Worm (Caenorhabditis elegans) whole organism, L1 larva: ENCODE results near the gene nhr-226.

Source experiments
- C04F5.9 ChIP-seq: sonication (generic microtip); optimal IDR thresholded peaks from 2 replicates; lab custom pipeline; 2016; ENCODE audit warnings: missing genetic modification characterization, missing compliant biosample characterization
- C34B4.2 ChIP-seq: sonication (generic microtip); optimal IDR thresholded peaks from 2 replicates; lab custom pipeline; 2017; ENCODE audit warnings: mild to moderate bottlenecking, missing genetic modification characterization, missing compliant biosample characterization
- F16B12.6 ChIP-seq: fragments of 150-350 bp; optimal IDR thresholded peaks from 2 replicates; lab custom pipeline; 2014; ENCODE audit warnings: missing biosample characterization, missing genetic modification characterization
- aha-1 ChIP-seq: fragments of 150-350 bp; optimal IDR thresholded peaks from 2 replicates; lab custom pipeline; 2014; ENCODE audit warnings: missing biosample characterization, missing genetic modification characterization
- alr-1 ChIP-seq: fragments of 200-800 bp; sonication (Bioruptor generic); optimal IDR thresholded peaks from 2 replicates; lab custom pipeline; 2018; ENCODE audit warnings: borderline replicate concordance, mild to moderate bottlenecking, missing genetic modification characterization, missing compliant biosample characterization
- aly-2 ChIP-seq: fragments of 150-350 bp; optimal IDR thresholded peaks from 2 replicates; lab custom pipeline; 2014; ENCODE audit warnings: missing biosample characterization, missing genetic modification characterization
- ceh-63 ChIP-seq: fragments of 200-800 bp; sonication (Bioruptor generic); optimal IDR thresholded peaks from 2 replicates; lab custom pipeline; 2018; ENCODE audit warnings: mild to moderate bottlenecking, missing genetic modification characterization, missing compliant biosample characterization
- ceh-82 ChIP-seq, 3 experiments: fragments of 150-350 bp in 1 of 3; sonication (generic microtip) in 2 of 3; optimal IDR thresholded peaks; 2 replicates each; lab custom pipeline; 2014 to 2017; ENCODE audit warnings: missing biosample characterization in 3 of 3, missing genetic modification characterization in 3 of 3
- dsc-1 ChIP-seq: sonication (generic microtip); optimal IDR thresholded peaks from 2 replicates; lab custom pipeline; 2016; ENCODE audit warnings: mild to moderate bottlenecking, missing genetic modification characterization, missing compliant biosample characterization
- efl-1 ChIP-seq, 4 experiments: fragments of 150-350 bp; optimal IDR thresholded peaks in 3 of 4; peaks in 1 of 4; 1 replicate in 1 of 4; 2 replicates in 3 of 4; lab custom pipeline; 2014; ENCODE audit warnings: missing biosample characterization in 2 of 4, missing genetic modification characterization in 2 of 4, missing genetic modification reagents in 2 of 4
- egl-27 ChIP-seq, 2 experiments: fragments of 150-350 bp in 1 of 2; sonication (generic microtip); optimal IDR thresholded peaks; 3 replicates each; lab custom pipeline; 2017 to 2018; ENCODE audit warnings: missing biosample characterization in 2 of 2, missing genetic modification characterization in 2 of 2, missing genetic modification reagents in 2 of 2
- ets-5 ChIP-seq: fragments of 200-800 bp; sonication (Bioruptor generic); IDR thresholded peaks from 2 replicates; pipeline ENCODE4 v1.3.6; 2022; ENCODE audit warnings: missing genetic modification characterization, missing compliant biosample characterization
- fkh-10 ChIP-seq: sonication (generic microtip); optimal IDR thresholded peaks from 2 replicates; lab custom pipeline; 2017; ENCODE audit warnings: missing biosample characterization, missing genetic modification reagents, missing genetic modification characterization
- fkh-4 ChIP-seq: sonication (generic microtip); optimal IDR thresholded peaks from 2 replicates; lab custom pipeline; 2016; ENCODE audit warnings: missing compliant biosample characterization, missing genetic modification characterization, borderline replicate concordance
- fkh-8 ChIP-seq: sonication (generic microtip); optimal IDR thresholded peaks from 2 replicates; lab custom pipeline; 2016; ENCODE audit warnings: mild to moderate bottlenecking, missing genetic modification characterization, missing compliant biosample characterization
- grh-1 ChIP-seq: fragments of 200-800 bp; sonication (Bioruptor generic); IDR thresholded peaks from 2 replicates; pipeline ENCODE4 v1.3.6; 2022; ENCODE audit warnings: missing genetic modification reagents, missing genetic modification characterization, missing compliant biosample characterization
- hlh-17 ChIP-seq: fragments of 200-800 bp; sonication (Bioruptor generic); optimal IDR thresholded peaks from 2 replicates; lab custom pipeline; 2018; ENCODE audit warnings: missing genetic modification characterization, mild to moderate bottlenecking, missing compliant biosample characterization, moderate library complexity, borderline replicate concordance
- hlh-4 ChIP-seq: sonication (generic microtip); optimal IDR thresholded peaks from 2 replicates; lab custom pipeline; 2016; ENCODE audit warnings: mild to moderate bottlenecking, missing genetic modification characterization, missing compliant biosample characterization
- hpl-2 ChIP-seq: fragments of 150-350 bp; optimal IDR thresholded peaks from 2 replicates; lab custom pipeline; 2014; ENCODE audit warnings: missing biosample characterization, missing genetic modification reagents, missing genetic modification characterization
- lin-13 ChIP-seq: fragments of 150-350 bp; optimal IDR thresholded peaks from 2 replicates; lab custom pipeline; 2014; ENCODE audit warnings: missing biosample characterization, missing genetic modification reagents, missing genetic modification characterization
- lin-35 ChIP-seq, 2 experiments: fragments of 150-350 bp; optimal IDR thresholded peaks; 2 replicates each; lab custom pipeline; 2014; ENCODE audit warnings: missing biosample characterization in 2 of 2, missing genetic modification characterization in 2 of 2, missing genetic modification reagents in 2 of 2
- lin-39 ChIP-seq: fragments of 150-350 bp; optimal IDR thresholded peaks from 2 replicates; lab custom pipeline; 2014; ENCODE audit warnings: missing biosample characterization, missing genetic modification reagents, missing genetic modification characterization
- lir-3 ChIP-seq: sonication (generic microtip); optimal IDR thresholded peaks from 2 replicates; lab custom pipeline; 2016; ENCODE audit warnings: mild to moderate bottlenecking, missing genetic modification characterization, moderate library complexity, missing compliant biosample characterization; ENCODE audit not compliant: poor library complexity
- mab-9 ChIP-seq: fragments of 200-800 bp; sonication (Bioruptor generic); IDR thresholded peaks from 2 replicates; pipeline ENCODE4 v1.3.6; 2022; ENCODE audit warnings: missing genetic modification reagents, missing genetic modification characterization, missing compliant biosample characterization
- nhr-12 ChIP-seq: sonication (generic microtip); optimal IDR thresholded peaks from 2 replicates; lab custom pipeline; 2017; ENCODE audit warnings: missing biosample characterization, missing genetic modification characterization
- nhr-20 ChIP-seq: sonication (generic microtip); optimal IDR thresholded peaks from 2 replicates; lab custom pipeline; 2016; ENCODE audit warnings: mild to moderate bottlenecking, missing genetic modification characterization, missing compliant biosample characterization
- nhr-47 ChIP-seq: sonication (generic microtip); optimal IDR thresholded peaks from 2 replicates; lab custom pipeline; 2016; ENCODE audit warnings: mild to moderate bottlenecking, missing genetic modification characterization, moderate library complexity, missing compliant biosample characterization
- nhr-71 ChIP-seq: sonication (generic microtip); optimal IDR thresholded peaks from 2 replicates; lab custom pipeline; 2016; ENCODE audit warnings: mild to moderate bottlenecking, missing genetic modification characterization, moderate library complexity, missing compliant biosample characterization
- nhr-77 ChIP-seq: fragments of 150-350 bp; optimal IDR thresholded peaks from 2 replicates; lab custom pipeline; 2014; ENCODE audit warnings: missing biosample characterization, missing genetic modification characterization
- nhr-85 ChIP-seq: sonication (generic microtip); peaks from one replicate; lab custom pipeline; 2016; ENCODE audit warnings: missing genetic modification characterization, inconsistent platforms, missing compliant biosample characterization
- pag-3 ChIP-seq: sonication (generic microtip); optimal IDR thresholded peaks from 2 replicates; lab custom pipeline; 2017; ENCODE audit warnings: missing genetic modification characterization, mild to moderate bottlenecking, missing compliant biosample characterization, antibody characterized with exemption, borderline replicate concordance; ENCODE audit not compliant: insufficient read depth
- pax-3 ChIP-seq: fragments of 200-800 bp; sonication (Bioruptor generic); optimal IDR thresholded peaks from 2 replicates; lab custom pipeline; 2018; ENCODE audit warnings: mild to moderate bottlenecking, missing genetic modification characterization, moderate library complexity, missing compliant biosample characterization
- pqm-1 ChIP-seq: sonication (generic microtip); optimal IDR thresholded peaks from 3 replicates; lab custom pipeline; 2017; ENCODE audit warnings: missing biosample characterization, missing genetic modification characterization
- rnt-1 ChIP-seq: sonication (generic microtip); optimal IDR thresholded peaks from 2 replicates; lab custom pipeline; 2016; ENCODE audit warnings: mild to moderate bottlenecking, missing genetic modification characterization, moderate library complexity, missing compliant biosample characterization
- skn-1 ChIP-seq: fragments of 150-350 bp; optimal IDR thresholded peaks from 2 replicates; lab custom pipeline; 2014; ENCODE audit warnings: missing biosample characterization, missing genetic modification characterization
- snpc-4 ChIP-seq: fragments of 150-350 bp; optimal IDR thresholded peaks from 2 replicates; lab custom pipeline; 2014; ENCODE audit warnings: missing biosample characterization, missing genetic modification characterization
- sptf-1 ChIP-seq: fragments of 150-350 bp; optimal IDR thresholded peaks from 2 replicates; lab custom pipeline; 2014; ENCODE audit warnings: missing biosample characterization, missing genetic modification characterization
- swsn-7 ChIP-seq: sonication (generic microtip); optimal IDR thresholded peaks from 2 replicates; lab custom pipeline; 2016; ENCODE audit warnings: missing genetic modification characterization, missing compliant biosample characterization
- unc-130 ChIP-seq: fragments of 150-350 bp; optimal IDR thresholded peaks from 2 replicates; lab custom pipeline; 2017; ENCODE audit warnings: missing biosample characterization, missing genetic modification characterization, inconsistent platforms
- unc-62 ChIP-seq: fragments of 150-350 bp; optimal IDR thresholded peaks from 2 replicates; lab custom pipeline; 2014; ENCODE audit warnings: missing biosample characterization, missing genetic modification reagents, missing genetic modification characterization
- xbp-1 ChIP-seq: sonication (generic microtip); optimal IDR thresholded peaks from 2 replicates; lab custom pipeline; 2016; ENCODE audit warnings: missing genetic modification characterization, missing compliant biosample characterization
- zip-4 ChIP-seq: fragments of 200-800 bp; sonication (Bioruptor generic); optimal IDR thresholded peaks from 2 replicates; lab custom pipeline; 2018; ENCODE audit warnings: mild to moderate bottlenecking, missing genetic modification characterization, moderate library complexity, missing compliant biosample characterization
- ztf-11 ChIP-seq, 2 experiments: sonication (generic microtip); optimal IDR thresholded peaks; 2 replicates each; lab custom pipeline; 2016 to 2017; ENCODE audit warnings: missing genetic modification characterization in 2 of 2, missing biosample characterization in 1 of 2, missing compliant biosample characterization in 1 of 2

nhr-226 gene

ce11 chrV:2264455-2264854 is 30.2 kb upstream of the nhr-226 start, which contains the start of gene nhr-183:
Gene nhr-183 (minus strand): TSS chrV:2264634.
- TF ChIP-seq pag-3 (no peak), efl-1 (optimal IDR thresholded peaks at IDR 0.05; lab: Kevin White, UChicago) (no peak), efl-1 (GFP tag; optimal IDR thresholded peaks at IDR 0.05 in 1 of 2; lab: Kevin White, UChicago) (peak in 1 of 2 experiments; percentile 37), C34B4.2 (tag; lab: Kevin White, UChicago) (no peak), dsc-1 (no peak), fkh-10 (GFP tag; lab: Kevin White, UChicago) (no peak), lin-39 (tag; lab: Kevin White, UChicago) (no peak), snpc-4 (tag; lab: Kevin White, UChicago) (no peak), hlh-4 (tag; lab: Kevin White, UChicago) (no peak), unc-130 (tag; lab: Kevin White, UChicago) (no peak), xbp-1 (tag; lab: Kevin White, UChicago) (no peak), F16B12.6 (tag; lab: Kevin White, UChicago) (no peak), swsn-7 (no peak), nhr-71 (tag; lab: Kevin White, UChicago) (no peak), grh-1 (no peak), alr-1 (no peak), lin-35 (GFP tag; optimal IDR thresholded peaks at IDR 0.05; lab: Kevin White, UChicago) (peak in 1 of 2 experiments; percentile 19), lir-3 (tag; lab: Kevin White, UChicago) (no peak), lin-13 (GFP tag; lab: Kevin White, UChicago) (no peak), nhr-77 (no peak), nhr-20 (tag; lab: Kevin White, UChicago) (no peak), nhr-47 (no peak), aly-2 (tag; lab: Kevin White, UChicago) (no peak), hlh-17 (GFP tag; lab: Kevin White, UChicago) (no peak), ets-5 (no peak), fkh-4 (tag; lab: Kevin White, UChicago) (no peak), skn-1 (tag; lab: Kevin White, UChicago) (peak; percentile 46), fkh-8 (tag; lab: Kevin White, UChicago) (peak; percentile 10)

DNA sequence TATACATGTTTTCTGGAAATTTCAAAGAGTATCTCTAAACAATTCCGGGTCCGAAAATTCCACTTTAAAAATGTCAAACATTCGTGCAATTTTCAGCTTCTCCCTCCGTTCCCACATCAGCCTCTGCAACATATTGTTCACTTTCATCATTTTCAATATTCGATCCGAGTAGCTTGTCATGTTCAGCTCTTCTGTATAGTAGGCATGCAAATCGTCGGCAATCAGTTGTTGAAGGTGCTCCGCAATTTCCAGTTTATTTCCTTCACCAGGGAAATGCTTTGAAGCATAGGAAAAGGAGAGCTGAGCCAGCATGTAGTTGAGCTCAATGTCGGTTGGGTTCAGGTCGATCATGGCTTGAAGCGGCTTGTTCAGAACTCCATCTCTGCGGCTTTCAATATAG is 29.8 kb upstream of the nhr-226 start:
- no peak for TF ChIP-seq ztf-11 (tag; optimal IDR thresholded peaks at IDR 0.05; lab: Kevin White, UChicago)
- TF ChIP-seq efl-1 (optimal IDR thresholded peaks at IDR 0.05; lab: Kevin White, UChicago), result no peak
- peak in 1 of 2 experiments; percentile 88 for TF ChIP-seq efl-1 (GFP tag; optimal IDR thresholded peaks at IDR 0.05 in 1 of 2; lab: Kevin White, UChicago)
- no peak for TF ChIP-seq swsn-7

- no peak for TF ChIP-seq pax-3 (tag; lab: Kevin White, UChicago)
- no peak for TF ChIP-seq grh-1
- TF ChIP-seq ceh-82 (tag; optimal IDR thresholded peaks at IDR 0.05; lab: Kevin White, UChicago), result no peak
- no peak for TF ChIP-seq nhr-12 (tag; lab: Kevin White, UChicago)
Measured at ce11 chrV:2266958-2267357, 27.7 kb upstream of the nhr-226 start, which contains the start of gene nhr-275. Gene nhr-275 (minus strand): TSS chrV:2267058.

DNA sequence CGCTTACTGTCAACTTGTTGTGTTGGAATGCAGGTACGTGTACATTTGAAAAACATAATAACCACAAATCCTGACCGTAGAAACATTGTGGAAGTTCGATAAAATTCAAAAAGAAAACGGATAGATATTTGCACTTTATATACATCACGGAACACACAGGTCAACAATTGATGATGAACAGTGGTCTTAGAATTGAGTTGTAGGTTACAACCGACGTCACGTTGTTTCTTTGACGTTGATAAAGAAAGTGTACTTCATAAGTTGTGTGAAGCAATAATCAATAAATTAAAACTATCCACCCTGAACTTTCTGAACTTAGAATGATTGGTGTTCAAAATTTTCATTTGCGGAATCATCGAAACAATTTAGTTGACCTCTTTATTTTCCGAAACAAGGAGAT is 22.9 kb upstream of the nhr-226 start, which contains the start of gene Y5H2A.1:
Gene Y5H2A.1, minus strand, starts transcription at position 101 of the 400 bp plus-strand sequence.
- TF ChIP-seq egl-27 (tag; optimal IDR thresholded peaks at IDR 0.05; lab: Kevin White, UChicago), result no peak
- TF ChIP-seq fkh-10 (GFP tag; lab: Kevin White, UChicago), result no peak
- TF ChIP-seq ceh-82 (tag; optimal IDR thresholded peaks at IDR 0.05; lab: Kevin White, UChicago), result no peak
- no peak for TF ChIP-seq alr-1
- TF ChIP-seq ets-5, result no peak
- TF ChIP-seq hlh-17 (GFP tag; lab: Kevin White, UChicago), result no peak
- TF ChIP-seq dsc-1, result no peak
- no peak for TF ChIP-seq hpl-2 (GFP tag; lab: Kevin White, UChicago)
- no peak for TF ChIP-seq mab-9
- no peak for TF ChIP-seq xbp-1 (tag; lab: Kevin White, UChicago)
- no peak for TF ChIP-seq rnt-1
- TF ChIP-seq efl-1 (optimal IDR thresholded peaks at IDR 0.05; lab: Kevin White, UChicago), result no peak
- TF ChIP-seq efl-1 (GFP tag; optimal IDR thresholded peaks at IDR 0.05 in 1 of 2; lab: Kevin White, UChicago), result no peak
- TF ChIP-seq pqm-1 (tag; lab: Kevin White, UChicago), result no peak
- no peak for TF ChIP-seq nhr-85
- no peak for TF ChIP-seq sptf-1 (tag; lab: Kevin White, UChicago)
- TF ChIP-seq aha-1, result no peak
- no peak for TF ChIP-seq unc-62 (GFP tag; lab: Kevin White, UChicago)
- TF ChIP-seq zip-4, result no peak
- no peak for TF ChIP-seq C04F5.9 (tag; lab: Kevin White, UChicago)
- no peak for TF ChIP-seq ceh-63 (GFP tag; lab: Kevin White, UChicago)
